Worm (Caenorhabditis elegans) whole organism, young adult: Measurements from ENCODE around the gene rskd-1.

ENCODE experiments used
- efl-1 ChIP-seq: fragments of 150-350 bp; optimal IDR thresholded peaks from 2 replicates; lab custom pipeline; 2014; ENCODE audit warnings: missing biosample characterization, missing genetic modification reagents, missing genetic modification characterization
- mes-4 ChIP-seq: sonication (generic microtip); optimal IDR thresholded peaks from 2 replicates; lab custom pipeline; 2016; ENCODE audit warnings: missing genotype, missing genetic modification characterization, missing compliant biosample characterization
- nhr-90 ChIP-seq: sonication (generic microtip); optimal IDR thresholded peaks from 2 replicates; lab custom pipeline; 2016; ENCODE audit warnings: missing genotype, mild to moderate bottlenecking, missing genetic modification characterization, missing compliant biosample characterization
- ztf-6 ChIP-seq: fragments of 200-800 bp; sonication (Bioruptor generic); IDR thresholded peaks from 2 replicates; pipeline ENCODE4 v1.3.6; 2022; ENCODE audit warnings: missing genetic modification reagents, missing genetic modification characterization, missing compliant biosample characterization

DNA sequence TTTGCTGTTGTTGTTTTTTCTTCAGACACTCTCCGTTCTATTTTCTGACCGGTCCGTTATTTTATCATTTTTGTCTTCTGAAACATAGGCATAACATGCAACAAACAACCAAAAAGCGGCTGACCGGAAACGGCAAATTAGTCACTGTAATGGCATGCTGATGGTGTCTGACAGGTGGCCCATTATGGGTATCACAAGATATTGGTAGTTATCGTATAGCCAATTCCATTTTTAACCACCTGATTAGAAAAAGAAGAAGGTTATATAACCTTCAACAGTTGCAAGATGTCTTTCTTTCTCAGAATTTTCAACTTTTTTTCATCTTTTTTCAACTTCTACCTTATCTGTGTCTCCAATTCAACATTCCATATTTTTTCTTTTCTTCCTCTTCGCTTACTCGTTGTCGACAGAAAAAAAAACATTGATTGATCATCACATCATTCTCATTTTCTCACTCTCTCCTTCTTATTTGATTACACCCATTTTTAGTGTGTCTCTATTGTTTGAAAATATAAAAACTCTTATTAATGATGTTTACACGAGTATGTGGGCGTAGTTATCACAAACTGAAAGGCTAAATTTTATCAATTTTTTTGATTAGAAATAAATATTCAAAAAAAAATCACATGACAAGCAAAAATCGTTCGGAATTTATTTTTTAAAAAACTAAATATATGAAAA is 12.5 kb upstream of the rskd-1 start:
- TF ChIP-seq ztf-6 (GFP tag; lab: Robert Waterston, UW) (no peak), nhr-90 (tag; lab: Kevin White, UChicago) (no peak), mes-4 (tag; lab: Kevin White, UChicago) (no peak), efl-1 (GFP tag; lab: Kevin White, UChicago) (no peak)
